Fruit fly (Drosophila melanogaster): ENCODE measurements around the gene CG6664.

CG6664 gene

DNA sequence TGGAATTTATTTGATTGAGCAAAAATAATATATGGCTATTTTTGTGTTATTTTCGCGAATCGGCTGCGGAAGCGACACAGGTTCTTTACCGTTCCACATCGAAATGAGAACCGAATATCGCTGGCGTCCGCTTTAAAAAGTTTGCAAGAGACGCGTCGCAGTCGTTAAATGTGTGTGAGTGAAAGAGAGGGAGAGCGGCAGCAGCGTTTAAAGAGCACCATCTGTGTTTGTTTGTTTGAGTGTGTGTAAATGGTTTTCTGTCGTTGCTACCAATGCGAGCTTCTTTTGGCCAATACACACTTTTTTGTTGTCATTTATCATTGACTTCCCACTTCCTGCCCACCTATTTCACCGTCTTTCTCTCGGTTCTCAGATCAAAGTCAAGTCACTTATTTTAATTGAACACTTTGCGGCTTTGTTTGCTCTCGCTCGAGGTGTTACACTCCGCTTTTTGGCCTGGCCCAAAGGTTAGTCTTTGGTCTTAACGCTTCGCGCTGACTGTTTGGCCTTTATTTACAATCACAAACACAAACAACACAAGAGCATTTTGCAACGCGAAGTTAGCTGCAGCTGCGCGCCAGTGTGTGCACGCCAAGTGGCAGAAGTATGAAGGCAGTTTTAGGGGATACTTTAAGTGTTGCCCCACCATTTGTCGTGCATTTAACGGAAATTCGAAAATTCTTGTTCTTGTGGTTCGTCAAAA, 3.8 kb downstream of the CG6664 start, which contains the start of gene CG3764 (continued):
- TF ChIP-seq zfh2 (GFP tag; optimal IDR thresholded peaks at IDR 0.05) = peak; percentile 23
- TF ChIP-seq CG8359 (GFP tag; optimal IDR thresholded peaks at IDR 0.05; ENCODE audit: borderline replicate concordance) = peak; percentile 66
- peak; percentile 76 for TF ChIP-seq HmgD (GFP tag; optimal IDR thresholded peaks at IDR 0.05)
- TF ChIP-seq usp (GFP tag; optimal IDR thresholded peaks at IDR 0.05) = no peak
- TF ChIP-seq ssp (GFP tag; IDR thresholded peaks at IDR 0.05) = no peak
- no peak for TF ChIP-seq dimm (GFP tag; IDR thresholded peaks at IDR 0.05)
- no peak for TF ChIP-seq Lpt (GFP tag; optimal IDR thresholded peaks at IDR 0.05)
- peak; percentile 31; the same call in 1 of the 2 replicates for TF ChIP-seq CG6272 (GFP tag; IDR thresholded peaks at IDR 0.05)
- TF ChIP-seq CG33213 (GFP tag; optimal IDR thresholded peaks at IDR 0.05) = peak; percentile 92
- no peak for TF ChIP-seq Taf1 (GFP tag; IDR thresholded peaks at IDR 0.05)
- peak; percentile 64 for TF ChIP-seq Sry-β (GFP tag; optimal IDR thresholded peaks at IDR 0.05)
- TF ChIP-seq CG11504 (tag; optimal IDR thresholded peaks at IDR 0.05) = peak; percentile 72
- TF ChIP-seq da (GFP tag; optimal IDR thresholded peaks at IDR 0.05) = peak; percentile 72
- peak; percentile 77 for TF ChIP-seq Side (GFP tag; optimal IDR thresholded peaks at IDR 0.05)
- peak; percentile 89 for TF ChIP-seq ash1 (GFP tag; optimal IDR thresholded peaks at IDR 0.05)
- peak; percentile 68 for TF ChIP-seq dmrt99B (tag; optimal IDR thresholded peaks at IDR 0.05)
- no peak for TF ChIP-seq CG9215 (GFP tag; IDR thresholded peaks at IDR 0.05)
- no peak for TF ChIP-seq CG16779 (GFP tag; IDR thresholded peaks at IDR 0.05)
- peak; percentile 71 for TF ChIP-seq TFAM (GFP tag; optimal IDR thresholded peaks at IDR 0.05)
- no peak for TF ChIP-seq sc (optimal IDR thresholded peaks at IDR 0.05)
- peak; percentile 70 for TF ChIP-seq sc (GFP tag; optimal IDR thresholded peaks at IDR 0.05)
- TF ChIP-seq Ptx1 (GFP tag; IDR thresholded peaks at IDR 0.05) = peak; percentile 52; the same call in 1 of the 2 replicates
- 0 out of 2 replicates have a peak, but pooled peaks have one; percentile 11 for TF ChIP-seq CG42726 (GFP tag; IDR thresholded peaks at IDR 0.05; ENCODE audit: partially characterized antibody)
- peak; percentile 65; the same call in 1 of the 3 replicates for TF ChIP-seq otp (GFP tag; IDR thresholded peaks at IDR 0.05)
- peak; percentile 85 for TF ChIP-seq trem (tag; optimal IDR thresholded peaks at IDR 0.05)
- TF ChIP-seq Mad (GFP tag; optimal IDR thresholded peaks at IDR 0.05) = peak; percentile 74
- TF ChIP-seq inv (GFP tag; IDR thresholded peaks at IDR 0.05; ENCODE audit: partially characterized antibody) = no peak
- TF ChIP-seq Hmr (GFP tag; optimal IDR thresholded peaks at IDR 0.05) = peak; percentile 88
- TF ChIP-seq hkb (optimal IDR thresholded peaks at IDR 0.05) = no peak
- TF ChIP-seq hkb (GFP tag; IDR thresholded peaks at IDR 0.05) = peak; percentile 70
- TF ChIP-seq dysf (GFP tag; IDR thresholded peaks at IDR 0.05) = peak; percentile 61; the same call in 2 of the 3 replicates
- TF ChIP-seq fd3F (GFP tag; optimal IDR thresholded peaks at IDR 0.05) = peak; percentile 56
- TF ChIP-seq CkIIα-i1 (GFP tag; IDR thresholded peaks at IDR 0.05) = no peak
- TF ChIP-seq bcd (GFP tag; optimal IDR thresholded peaks at IDR 0.05) = peak; percentile 82
- TF ChIP-seq CG9817 (tag; optimal IDR thresholded peaks at IDR 0.05) = peak; percentile 55
- TF ChIP-seq gsb (GFP tag; IDR thresholded peaks at IDR 0.05) = peak; percentile 63; the same call in 1 of the 2 replicates
- no peak for TF ChIP-seq esg (GFP tag; conservative IDR thresholded peaks at IDR 0.05)
- TF ChIP-seq CG15269 (tag; optimal IDR thresholded peaks at IDR 0.05) = peak; percentile 73
- TF ChIP-seq Elba2 (GFP tag; optimal IDR thresholded peaks at IDR 0.05) = no peak
- TF ChIP-seq gcm (GFP tag; optimal IDR thresholded peaks at IDR 0.05) = peak; percentile 74
- TF ChIP-seq crc (GFP tag; optimal IDR thresholded peaks at IDR 0.05) = peak; percentile 34
- peak; percentile 66 for TF ChIP-seq run (tag; optimal IDR thresholded peaks at IDR 0.05)
- peak; percentile 32 for TF ChIP-seq Bteb2 (GFP tag; optimal IDR thresholded peaks at IDR 0.05)
- TF ChIP-seq ftz-f1 (GFP tag; optimal IDR thresholded peaks at IDR 0.05) = peak; percentile 85
- TF ChIP-seq CG7357 (GFP tag; IDR thresholded peaks at IDR 0.05) = 0 out of 3 replicates have a peak, but pooled peaks have one; percentile 31
- TF ChIP-seq crol (GFP tag; IDR thresholded peaks at IDR 0.05) = no peak
- peak; percentile 24 for TF ChIP-seq Chrac-16 (GFP tag; optimal IDR thresholded peaks at IDR 0.05)
- peak; percentile 0 for TF ChIP-seq sima (GFP tag; optimal IDR thresholded peaks at IDR 0.05)
- TF ChIP-seq CG4854 (GFP tag; optimal IDR thresholded peaks at IDR 0.05) = peak; percentile 73
- TF ChIP-seq Oli (tag; optimal IDR thresholded peaks at IDR 0.05) = peak; percentile 43
